Worm (Caenorhabditis elegans) whole organism, L4 larva: ENCODE measurements around the gene rab-39.

Experiments used
- F37D6.2 ChIP-seq: sonication (generic microtip); optimal IDR thresholded peaks from 2 replicates; lab custom pipeline; 2016; ENCODE audit warnings: mild to moderate bottlenecking, missing genetic modification characterization, missing compliant biosample characterization
- F44E2.7 ChIP-seq: fragments of 200-800 bp; sonication (Bioruptor generic); IDR thresholded peaks from 2 replicates; pipeline ENCODE4 v2.1.2; 2022; ENCODE audit warnings: missing genetic modification characterization, missing compliant biosample characterization
- R02D3.7 ChIP-seq: fragments of 150-350 bp; sonication (generic microtip); optimal IDR thresholded peaks from 3 replicates; lab custom pipeline; 2014; ENCODE audit warnings: missing biosample characterization, missing genetic modification characterization
- T20F7.1 ChIP-seq: fragments of 200-800 bp; sonication (Bioruptor generic); optimal IDR thresholded peaks from 2 replicates; lab custom pipeline; 2018; ENCODE audit warnings: mild to moderate bottlenecking, missing genetic modification characterization, missing compliant biosample characterization
- Y48G9A.11 ChIP-seq: fragments of 200-800 bp; sonication (Bioruptor generic); IDR thresholded peaks from 2 replicates; pipeline ENCODE4 v1.3.6; 2022; ENCODE audit warnings: missing genetic modification reagents, missing genetic modification characterization, missing compliant biosample characterization
- ZK546.5 ChIP-seq, 2 experiments: sonication (generic microtip); optimal IDR thresholded peaks; 2 replicates each; lab custom pipeline; 2017; ENCODE audit warnings: missing biosample characterization in 2 of 2, missing genetic modification characterization in 2 of 2
- aha-1 ChIP-seq: fragments of 150-350 bp; peaks from one replicate; lab custom pipeline; 2014; ENCODE audit warnings: missing biosample characterization, missing genetic modification characterization
- ceh-20 ChIP-seq: fragments of 200-800 bp; sonication (Bioruptor generic); IDR thresholded peaks from 2 replicates; pipeline ENCODE4 v1.3.6; 2022; ENCODE audit warnings: missing genetic modification reagents, missing genetic modification characterization, missing compliant biosample characterization
- ceh-82 ChIP-seq: sonication (generic microtip); optimal IDR thresholded peaks from 2 replicates; lab custom pipeline; 2017; ENCODE audit warnings: missing biosample characterization, missing genetic modification characterization
- daf-16 ChIP-seq, 3 experiments: sonication (generic microtip); optimal IDR thresholded peaks; 2 replicates each; lab custom pipeline; 2016 to 2017; ENCODE audit warnings: missing genetic modification characterization in 3 of 3, missing genetic modification reagents in 3 of 3, mild to moderate bottlenecking in 2 of 3, missing compliant biosample characterization in 2 of 3, missing biosample characterization in 1 of 3, moderate library complexity in 1 of 3
- daf-19 ChIP-seq: fragments of 200-800 bp; sonication (Bioruptor generic); conservative IDR thresholded peaks from 2 replicates; pipeline ENCODE4 v1.3.6; 2022; ENCODE audit warnings: missing genetic modification characterization, missing compliant biosample characterization
- dmd-8 ChIP-seq: fragments of 200-800 bp; sonication (Bioruptor generic); IDR thresholded peaks from 2 replicates; pipeline ENCODE4 v1.3.6; 2022; ENCODE audit warnings: missing genetic modification characterization, missing compliant biosample characterization
- dve-1 ChIP-seq: sonication (generic microtip); optimal IDR thresholded peaks from 2 replicates; lab custom pipeline; 2017; ENCODE audit warnings: antibody characterized with exemption, mild to moderate bottlenecking, missing genetic modification characterization, missing compliant biosample characterization; ENCODE audit not compliant: insufficient read depth
- egl-43 ChIP-seq: fragments of 200-800 bp; sonication (Bioruptor generic); IDR thresholded peaks from 2 replicates; pipeline ENCODE4 v1.3.6; 2022; ENCODE audit warnings: missing genetic modification reagents, missing genetic modification characterization, missing compliant biosample characterization
- fkh-10 ChIP-seq: fragments of 150-350 bp; optimal IDR thresholded peaks from 2 replicates; lab custom pipeline; 2014; ENCODE audit warnings: missing biosample characterization, missing genetic modification reagents, missing genetic modification characterization
- hif-1 ChIP-seq, 2 experiments: sonication (generic microtip); optimal IDR thresholded peaks; 2 replicates each; lab custom pipeline; 2016 to 2017; ENCODE audit warnings: missing compliant biosample characterization in 2 of 2, missing genetic modification characterization in 2 of 2, missing genetic modification reagents in 2 of 2, missing genotype in 2 of 2, mild to moderate bottlenecking in 1 of 2
- hlh-11 ChIP-seq: fragments of 200-800 bp; sonication (Bioruptor generic); optimal IDR thresholded peaks from 2 replicates; lab custom pipeline; 2018; ENCODE audit warnings: mild to moderate bottlenecking, missing genetic modification characterization, missing compliant biosample characterization
- hlh-30 ChIP-seq: sonication (generic microtip); optimal IDR thresholded peaks from 2 replicates; lab custom pipeline; 2017; ENCODE audit warnings: antibody characterized with exemption, mild to moderate bottlenecking, missing genetic modification characterization, missing compliant biosample characterization; ENCODE audit not compliant: insufficient read depth
- lim-7 ChIP-seq: fragments of 200-800 bp; sonication (Bioruptor generic); IDR thresholded peaks from 2 replicates; pipeline ENCODE4 v1.3.6; 2022; ENCODE audit warnings: missing genetic modification characterization, missing compliant biosample characterization
- lin-1 ChIP-seq: fragments of 200-800 bp; sonication (Bioruptor generic); IDR thresholded peaks from 2 replicates; pipeline ENCODE4 v1.3.6; 2022; ENCODE audit warnings: missing genetic modification reagents, missing genetic modification characterization, missing compliant biosample characterization
- lin-29 ChIP-seq: fragments of 200-800 bp; sonication (Bioruptor generic); IDR thresholded peaks from 2 replicates; pipeline ENCODE4 v1.3.6; 2022; ENCODE audit warnings: missing genetic modification reagents, missing genetic modification characterization, missing compliant biosample characterization
- lin-38 ChIP-seq: fragments of 200-800 bp; sonication (Bioruptor generic); IDR thresholded peaks from 2 replicates; pipeline ENCODE4 v1.3.6; 2022; ENCODE audit warnings: missing genetic modification reagents, missing genetic modification characterization, missing compliant biosample characterization
- lsy-2 ChIP-seq, 2 experiments: fragments of 150-350 bp in 1 of 2; sonication (generic microtip) in 1 of 2; optimal IDR thresholded peaks; 2 replicates each; lab custom pipeline; 2014 to 2017; ENCODE audit warnings: missing biosample characterization in 2 of 2, missing genetic modification characterization in 2 of 2
- mes-2 ChIP-seq: sonication (generic microtip); optimal IDR thresholded peaks from 2 replicates; lab custom pipeline; 2016; ENCODE audit warnings: missing genotype, mild to moderate bottlenecking, missing genetic modification characterization, missing compliant biosample characterization; ENCODE audit not compliant: poor library complexity, severe bottlenecking
- mxl-2 ChIP-seq: fragments of 200-800 bp; sonication (Bioruptor generic); conservative IDR thresholded peaks from 2 replicates; pipeline ENCODE4 v1.3.6; 2022; ENCODE audit warnings: missing genetic modification reagents, missing genetic modification characterization, missing compliant biosample characterization
- nhr-76 ChIP-seq: fragments of 150-350 bp; optimal IDR thresholded peaks from 2 replicates; lab custom pipeline; 2014; ENCODE audit warnings: missing biosample characterization, missing genetic modification characterization
- nhr-77 ChIP-seq: fragments of 150-350 bp; optimal IDR thresholded peaks from 2 replicates; lab custom pipeline; 2014; ENCODE audit warnings: missing biosample characterization, missing genetic modification characterization
- pqm-1 ChIP-seq: sonication (generic microtip); optimal IDR thresholded peaks from 2 replicates; lab custom pipeline; 2017; ENCODE audit warnings: missing biosample characterization, missing genetic modification characterization
- set-16 ChIP-seq: fragments of 200-800 bp; sonication (Bioruptor generic); IDR thresholded peaks from 2 replicates; pipeline ENCODE4 v1.3.6; 2022; ENCODE audit warnings: missing genetic modification reagents, missing genetic modification characterization, missing compliant biosample characterization
- skn-1 ChIP-seq: fragments of 150-350 bp; optimal IDR thresholded peaks from 2 replicates; lab custom pipeline; 2014; ENCODE audit warnings: missing biosample characterization, missing genetic modification characterization
- tra-1 ChIP-seq: fragments of 200-800 bp; sonication (Bioruptor generic); IDR thresholded peaks from 2 replicates; pipeline ENCODE4 v1.3.6; 2022; ENCODE audit warnings: missing genetic modification reagents, missing genetic modification characterization, missing compliant biosample characterization
- unc-39 ChIP-seq: sonication (generic microtip); optimal IDR thresholded peaks from 2 replicates; lab custom pipeline; 2017; ENCODE audit warnings: missing biosample characterization, missing genetic modification characterization
- unc-62 ChIP-seq, 3 experiments: fragments of 150-350 bp in 1 of 3; sonication (generic microtip); optimal IDR thresholded peaks in 2 of 3; peaks in 1 of 3; 1 replicate in 1 of 3; 2 replicates in 2 of 3; lab custom pipeline; 2014 to 2017; ENCODE audit warnings: missing biosample characterization in 3 of 3, missing genetic modification characterization in 3 of 3, missing genetic modification reagents in 3 of 3, missing genotype in 1 of 3
- zfp-3 ChIP-seq: fragments of 200-800 bp; sonication (Bioruptor generic); conservative IDR thresholded peaks from 2 replicates; pipeline ENCODE4 v1.3.6; 2022; ENCODE audit warnings: missing genetic modification reagents, missing genetic modification characterization, missing compliant biosample characterization

rab-39 gene

ce11 chrII:9352669-9353068 lies 29.9 kb upstream of the rab-39 start, which contains the start of the genes sdhb-1 and cup-15:
Gene sdhb-1 (minus strand): TSS chrII:9352731.
Gene cup-15 (plus strand): TSS chrII:9353000.
- TF ChIP-seq daf-16 (GFP tag; optimal IDR thresholded peaks at IDR 0.05; lab: Kevin White, UChicago), result no peak
- peak; percentile 27 for TF ChIP-seq daf-16 (tag; optimal IDR thresholded peaks at IDR 0.05; lab: Kevin White, UChicago)
- TF ChIP-seq hlh-11 (tag; lab: Kevin White, UChicago), result no peak
- peak; percentile 73 for TF ChIP-seq Y48G9A.11 (GFP tag; lab: Robert Waterston, UW)
- TF ChIP-seq nhr-77 (tag; lab: Kevin White, UChicago), result peak; percentile 3
- TF ChIP-seq set-16, result no peak
- TF ChIP-seq R02D3.7 (tag; lab: Kevin White, UChicago), result peak; percentile 76
- peak in 1 of 2 experiments; percentile 88 for TF ChIP-seq hif-1 (tag; optimal IDR thresholded peaks at IDR 0.05; lab: Kevin White, UChicago)
- TF ChIP-seq daf-19 (GFP tag; lab: Robert Waterston, UW), result no peak
- TF ChIP-seq T20F7.1 (GFP tag; lab: Kevin White, UChicago), result peak; percentile 91
- no peak for TF ChIP-seq zfp-3 (GFP tag; lab: Robert Waterston, UW)
- TF ChIP-seq lim-7, result no peak
- TF ChIP-seq lin-29, result no peak
- no peak for TF ChIP-seq dve-1
- no peak for TF ChIP-seq F37D6.2
- TF ChIP-seq lin-38 (GFP tag; lab: Robert Waterston, UW), result no peak
- peak in 1 of 2 experiments; percentile 41 for TF ChIP-seq lsy-2 (tag; optimal IDR thresholded peaks at IDR 0.05; lab: Kevin White, UChicago)
- no peak for TF ChIP-seq egl-43
- TF ChIP-seq fkh-10 (GFP tag; lab: Kevin White, UChicago), result no peak
- peak; percentile 25 for TF ChIP-seq hlh-30 (tag; lab: Kevin White, UChicago)

ce11 chrII:9347444-9347843 lies 24.7 kb upstream of the rab-39 start:
- TF ChIP-seq skn-1 (tag; lab: Kevin White, UChicago) (no peak), unc-62 (GFP tag; optimal IDR thresholded peaks at IDR 0.05 in 1 of 2; lab: Kevin White, UChicago) (peak in 1 of 2 experiments; percentile 96), unc-62 (tag; optimal IDR thresholded peaks at IDR 0.05; lab: Kevin White, UChicago) (no peak)

- TF ChIP-seq ceh-20 (GFP tag; lab: Robert Waterston, UW) (no peak), tra-1 (GFP tag; lab: Robert Waterston, UW) (no peak), dmd-8 (no peak), ZK546.5 (tag; optimal IDR thresholded peaks at IDR 0.05; lab: Kevin White, UChicago) (no peak), hlh-11 (tag; lab: Kevin White, UChicago) (no peak), unc-39 (tag; lab: Kevin White, UChicago) (no peak), mxl-2 (no peak), T20F7.1 (GFP tag; lab: Kevin White, UChicago) (no peak), F44E2.7 (GFP tag; lab: Robert Waterston, UW) (no peak), nhr-76 (tag; lab: Kevin White, UChicago) (no peak), nhr-77 (tag; lab: Kevin White, UChicago) (no peak), aha-1 (tag; lab: Kevin White, UChicago) (no peak), lin-1 (GFP tag; lab: Robert Waterston, UW) (no peak)
Measured at ce11 chrII:9346490-9346889, 23.8 kb upstream of the rab-39 start, which contains the start of gene F42A8.1. Gene F42A8.1 (minus strand): TSS chrII:9346590.

- TF ChIP-seq Y48G9A.11 (GFP tag; lab: Robert Waterston, UW), result no peak
- TF ChIP-seq mes-2, result no peak
- no peak for TF ChIP-seq pqm-1 (tag; lab: Kevin White, UChicago)
- no peak for TF ChIP-seq ceh-82 (tag; lab: Kevin White, UChicago)
Measured at ce11 chrII:9345794-9346193, 23.1 kb upstream of the rab-39 start.
